Fruit fly (Drosophila melanogaster): ENCODE results near the gene vnd.

- no peak for TF ChIP-seq CTCF (optimal IDR thresholded peaks at IDR 0.05)
- no peak for TF ChIP-seq CG8478 (optimal IDR thresholded peaks at IDR 0.05)
Measured at dm6 chrX:610048-610447, 28.1 kb downstream of the vnd start.
